Worm (Caenorhabditis elegans) whole organism, late embryonic: ENCODE data around the gene figl-1.

Source experiments
- K09A11.1 ChIP-seq: sonication (generic microtip); optimal IDR thresholded peaks from 2 replicates; lab custom pipeline; 2017; ENCODE audit warnings: antibody characterized with exemption, mild to moderate bottlenecking, missing genetic modification characterization, missing compliant biosample characterization; ENCODE audit not compliant: insufficient read depth
- ceh-14 ChIP-seq: sonication (generic microtip); optimal IDR thresholded peaks from 2 replicates; lab custom pipeline; 2016; ENCODE audit warnings: missing genotype, missing genetic modification characterization, missing compliant biosample characterization
- ceh-18 ChIP-seq: sonication (generic microtip); optimal IDR thresholded peaks from 2 replicates; lab custom pipeline; 2016; ENCODE audit warnings: missing genetic modification characterization, missing compliant biosample characterization
- ceh-2 ChIP-seq: sonication (generic microtip); optimal IDR thresholded peaks from 2 replicates; lab custom pipeline; 2016; ENCODE audit warnings: missing genotype, missing genetic modification characterization, missing compliant biosample characterization
- ceh-22 ChIP-seq: sonication (generic microtip); optimal IDR thresholded peaks from 2 replicates; lab custom pipeline; 2017; ENCODE audit warnings: missing biosample characterization, missing genetic modification characterization
- ceh-24 ChIP-seq: sonication (generic microtip); optimal IDR thresholded peaks from 2 replicates; lab custom pipeline; 2016; ENCODE audit warnings: mild to moderate bottlenecking, missing genetic modification characterization, missing compliant biosample characterization
- ceh-31 ChIP-seq: sonication (generic microtip); optimal IDR thresholded peaks from 2 replicates; lab custom pipeline; 2016; ENCODE audit warnings: missing genetic modification characterization, missing compliant biosample characterization
- ceh-34 ChIP-seq: sonication (generic microtip); optimal IDR thresholded peaks from 2 replicates; lab custom pipeline; 2016; ENCODE audit warnings: mild to moderate bottlenecking, missing genetic modification characterization, missing compliant biosample characterization
- ceh-45 ChIP-seq: fragments of 200-800 bp; sonication (Bioruptor generic); IDR thresholded peaks from 2 replicates; pipeline ENCODE4 v1.3.6; 2022; ENCODE audit warnings: missing genetic modification reagents, missing genetic modification characterization, missing compliant biosample characterization
- ceh-48 ChIP-seq: sonication (generic microtip); optimal IDR thresholded peaks from 2 replicates; lab custom pipeline; 2016; ENCODE audit warnings: missing genetic modification characterization, inconsistent platforms, missing compliant biosample characterization
- ceh-9 ChIP-seq: sonication (generic microtip); optimal IDR thresholded peaks from 2 replicates; lab custom pipeline; 2016; ENCODE audit warnings: mild to moderate bottlenecking, missing genetic modification characterization, inconsistent platforms, missing compliant biosample characterization
- che-1 ChIP-seq: sonication (generic microtip); optimal IDR thresholded peaks from 2 replicates; lab custom pipeline; 2016; ENCODE audit warnings: mild to moderate bottlenecking, missing genetic modification characterization, missing compliant biosample characterization
- dve-1 ChIP-seq: sonication (generic microtip); optimal IDR thresholded peaks from 2 replicates; lab custom pipeline; 2017; ENCODE audit warnings: antibody characterized with exemption, mild to moderate bottlenecking, missing genetic modification characterization, missing compliant biosample characterization
- elt-2 ChIP-seq: sonication (generic microtip); optimal IDR thresholded peaks from 2 replicates; lab custom pipeline; 2016; ENCODE audit warnings: missing genetic modification reagents, missing genetic modification characterization, missing compliant biosample characterization
- fax-1 ChIP-seq: sonication (generic microtip); optimal IDR thresholded peaks from 2 replicates; lab custom pipeline; 2016; ENCODE audit warnings: missing genotype, missing genetic modification characterization, missing compliant biosample characterization
- hlh-13 ChIP-seq: fragments of 200-800 bp; sonication (Bioruptor generic); optimal IDR thresholded peaks from 2 replicates; lab custom pipeline; 2018; ENCODE audit warnings: mild to moderate bottlenecking, missing genetic modification characterization, missing compliant biosample characterization
- hlh-30 ChIP-seq: sonication (generic microtip); optimal IDR thresholded peaks from 2 replicates; lab custom pipeline; 2017; ENCODE audit warnings: antibody characterized with exemption, missing genetic modification characterization, missing compliant biosample characterization; ENCODE audit not compliant: insufficient read depth
- lim-6 ChIP-seq: sonication (generic microtip); optimal IDR thresholded peaks from 2 replicates; lab custom pipeline; 2016; ENCODE audit warnings: missing genetic modification characterization, missing compliant biosample characterization
- madf-2 ChIP-seq: sonication (generic microtip); optimal IDR thresholded peaks from 2 replicates; lab custom pipeline; 2017; ENCODE audit warnings: missing genetic modification characterization, missing compliant biosample characterization
- mec-3 ChIP-seq: sonication (generic microtip); optimal IDR thresholded peaks from 2 replicates; lab custom pipeline; 2016; ENCODE audit warnings: borderline replicate concordance, missing genetic modification characterization, missing compliant biosample characterization
- nfya-1 ChIP-seq: sonication (generic microtip); optimal IDR thresholded peaks from 2 replicates; lab custom pipeline; 2017; ENCODE audit warnings: missing genetic modification characterization, mild to moderate bottlenecking, missing compliant biosample characterization, antibody characterized with exemption, moderate library complexity
- nhr-11 ChIP-seq: fragments of 150-350 bp; optimal IDR thresholded peaks from 2 replicates; lab custom pipeline; 2014; ENCODE audit warnings: missing biosample characterization, missing genetic modification characterization
- pax-1 ChIP-seq: fragments of 150-350 bp; optimal IDR thresholded peaks from 2 replicates; lab custom pipeline; 2014; ENCODE audit warnings: missing biosample characterization, missing genetic modification characterization
- pros-1 ChIP-seq: fragments of 150-350 bp; optimal IDR thresholded peaks from 2 replicates; lab custom pipeline; 2014; ENCODE audit warnings: missing biosample characterization, missing genetic modification reagents, missing genetic modification characterization
- rnt-1 ChIP-seq: sonication (generic microtip); optimal IDR thresholded peaks from 2 replicates; lab custom pipeline; 2016; ENCODE audit warnings: missing genetic modification characterization, missing compliant biosample characterization
- ttx-3 ChIP-seq: sonication (generic microtip); optimal IDR thresholded peaks from 2 replicates; lab custom pipeline; 2016; ENCODE audit warnings: missing genetic modification reagents, missing genetic modification characterization, missing compliant biosample characterization
- unc-3 ChIP-seq, 2 experiments: fragments of 200-800 bp in 1 of 2; sonication (Bioruptor generic) in 1 of 2; sonication (generic microtip) in 1 of 2; conservative IDR thresholded peaks in 1 of 2; optimal IDR thresholded peaks in 1 of 2; 2 replicates each; pipeline versions ENCODE4 v1.3.6 to Lab custom; 2016 to 2022; ENCODE audit warnings: missing compliant biosample characterization in 2 of 2, missing genetic modification characterization in 2 of 2, missing genetic modification reagents in 1 of 2
- unc-42 ChIP-seq: sonication (generic microtip); optimal IDR thresholded peaks from 2 replicates; lab custom pipeline; 2016; ENCODE audit warnings: missing genotype, missing genetic modification characterization, missing compliant biosample characterization
- unc-55 ChIP-seq: sonication (generic microtip); optimal IDR thresholded peaks from 2 replicates; lab custom pipeline; 2017; ENCODE audit warnings: missing biosample characterization, missing genetic modification reagents, missing genetic modification characterization
- zip-5 ChIP-seq: sonication (generic microtip); optimal IDR thresholded peaks from 2 replicates; lab custom pipeline; 2016; ENCODE audit warnings: missing genetic modification characterization, missing compliant biosample characterization

The figl-1 gene

DNA sequence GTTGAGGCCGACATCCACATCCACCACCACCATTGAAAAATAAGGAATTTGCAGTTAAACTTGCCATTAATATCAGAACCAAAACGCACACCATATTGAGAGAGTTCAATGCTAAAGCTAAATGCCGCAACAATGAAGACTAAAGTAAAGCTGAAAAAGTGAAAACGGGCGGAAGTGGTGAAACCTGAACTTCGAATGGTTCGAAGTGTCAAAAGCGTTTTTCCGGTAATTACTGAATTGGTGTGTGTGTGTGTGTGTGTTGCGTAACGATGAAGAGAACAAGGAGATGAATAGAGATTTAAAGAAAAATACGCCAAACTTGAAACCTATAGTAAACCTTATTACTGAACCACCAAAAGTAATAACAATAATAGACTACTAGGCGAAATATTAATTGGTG lies 18.7 kb upstream of the figl-1 start, which contains the start of gene grl-13:
TSS of gene grl-13 (minus strand) at position 101 of the 400 bp plus-strand sequence.
- TF ChIP-seq dve-1 (tag; lab: Kevin White, UChicago) (no peak), unc-3 (GFP tag; conservative IDR thresholded peaks at IDR 0.05; lab: Robert Waterston, UW) (no peak), unc-3 (tag; optimal IDR thresholded peaks at IDR 0.05; lab: Kevin White, UChicago) (no peak), zip-5 (no peak), pros-1 (tag; lab: Kevin White, UChicago) (no peak), hlh-13 (GFP tag; lab: Kevin White, UChicago) (no peak), ceh-2 (tag; lab: Kevin White, UChicago) (no peak), ttx-3 (tag; lab: Kevin White, UChicago) (no peak)

DNA sequence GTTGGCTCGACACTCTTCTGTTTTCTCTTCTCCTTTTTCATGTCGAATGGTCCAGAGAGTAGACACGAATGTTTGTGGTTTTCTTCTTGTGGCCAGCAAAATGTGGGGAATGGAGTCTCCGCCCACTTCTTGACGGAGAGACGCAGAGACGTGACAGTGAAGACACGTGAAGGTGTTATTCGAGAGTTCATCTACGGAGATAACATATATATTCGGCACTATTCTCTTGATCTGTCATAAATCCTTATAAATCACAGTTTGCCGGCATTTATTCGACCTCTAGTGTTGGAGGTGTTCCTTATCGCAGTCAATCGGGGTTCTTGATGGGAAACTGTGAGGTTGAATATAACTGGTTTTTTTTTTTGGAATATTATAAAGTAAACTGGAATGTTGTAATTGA lies 15.7 kb upstream of the figl-1 start, which contains the start of gene F32D1.3:
TSS of gene F32D1.3 (minus strand) at position 65 of the 400 bp plus-strand sequence.
- no peak for TF ChIP-seq K09A11.1
- TF ChIP-seq hlh-30: no peak
- TF ChIP-seq fax-1: no peak
- TF ChIP-seq madf-2 (tag; lab: Kevin White, UChicago): no peak
- TF ChIP-seq unc-55: peak; percentile 4
- TF ChIP-seq nfya-1: no peak
- TF ChIP-seq nhr-11 (tag; lab: Kevin White, UChicago): no peak

DNA sequence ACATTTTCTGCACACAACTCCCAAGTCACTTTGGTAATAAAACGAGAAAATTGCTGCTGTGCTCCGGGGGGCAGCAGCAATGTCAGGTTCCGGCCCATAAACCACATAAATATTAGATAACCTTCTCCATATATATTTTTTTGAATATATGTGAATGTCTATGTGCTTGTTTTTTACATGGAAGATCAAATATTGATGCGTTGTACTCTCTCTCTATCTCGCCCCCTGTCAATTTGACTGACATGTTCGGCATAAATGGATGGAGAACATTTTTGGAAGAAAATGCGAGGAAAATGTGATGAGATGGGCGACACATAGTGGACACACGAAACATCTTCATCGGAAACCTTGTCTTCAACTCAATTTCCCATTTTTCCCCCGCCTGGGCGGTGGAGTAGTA lies 14.2 kb upstream of the figl-1 start:
- TF ChIP-seq unc-55 (peak; percentile 71), unc-42 (tag; lab: Kevin White, UChicago) (peak; percentile 48), lim-6 (no peak)

ce11 chrV:4359127-4359526 lies 13.3 kb upstream of the figl-1 start:
- no peak for TF ChIP-seq ceh-48 (tag; lab: Kevin White, UChicago)
- TF ChIP-seq nfya-1: no peak
- no peak for TF ChIP-seq ceh-22 (tag; lab: Kevin White, UChicago)
- no peak for TF ChIP-seq pros-1 (tag; lab: Kevin White, UChicago)
- no peak for TF ChIP-seq ceh-9 (tag; lab: Kevin White, UChicago)
- TF ChIP-seq mec-3 (tag; lab: Kevin White, UChicago): no peak
- no peak for TF ChIP-seq ceh-18 (tag; lab: Kevin White, UChicago)
- TF ChIP-seq ceh-31 (tag; lab: Kevin White, UChicago): peak; percentile 55
- no peak for TF ChIP-seq ceh-24 (tag; lab: Kevin White, UChicago)
- TF ChIP-seq nhr-11 (tag; lab: Kevin White, UChicago): no peak
- TF ChIP-seq hlh-30: no peak
- peak; percentile 46 for TF ChIP-seq unc-42 (tag; lab: Kevin White, UChicago)
- no peak for TF ChIP-seq ceh-45 (GFP tag; lab: Robert Waterston, UW)
- TF ChIP-seq, all 69 proteins: peak for 2

ce11 chrV:4357369-4357768 lies 11.6 kb upstream of the figl-1 start:
- TF ChIP-seq ceh-31 (tag; lab: Kevin White, UChicago) (peak; percentile 61), unc-42 (tag; lab: Kevin White, UChicago) (peak; percentile 99), ceh-14 (tag; lab: Kevin White, UChicago) (peak; percentile 75), rnt-1 (tag; lab: Kevin White, UChicago) (no peak), hlh-13 (GFP tag; lab: Kevin White, UChicago) (no peak), pax-1 (tag; lab: Kevin White, UChicago) (no peak), che-1 (tag; lab: Kevin White, UChicago) (no peak), nfya-1 (no peak)

ce11 chrV:4356047-4356612 lies 10.3 kb upstream of the figl-1 start:
- TF ChIP-seq elt-2 (tag; lab: Kevin White, UChicago) (no peak), unc-55 (no peak), nfya-1 (no peak), ceh-34 (tag; lab: Kevin White, UChicago) (peak; percentile 59), unc-42 (tag; lab: Kevin White, UChicago) (peak; percentile 85)
- TF ChIP-seq, all 69 proteins: peak for 2
